Worm (Caenorhabditis elegans) whole organism, mixed stage, embryonic: Measurements from ENCODE around the gene eef-1B.1.

Experiments used
- M03D4.4 ChIP-seq: sonication (generic microtip); optimal IDR thresholded peaks from 2 replicates; lab custom pipeline; 2017; ENCODE audit warnings: mild to moderate bottlenecking, missing genetic modification characterization, missing compliant biosample characterization
- bed-3 ChIP-seq: fragments of 200-800 bp; sonication (Bioruptor generic); optimal IDR thresholded peaks from 3 replicates; lab custom pipeline; 2018; ENCODE audit warnings: mild to moderate bottlenecking, missing genetic modification characterization, moderate library complexity, missing compliant biosample characterization
- blmp-1 ChIP-seq: fragments of 150-350 bp; optimal IDR thresholded peaks from 2 replicates; lab custom pipeline; 2014; ENCODE audit warnings: missing biosample characterization, missing genetic modification characterization
- ceh-39 ChIP-seq: fragments of 150-350 bp; optimal IDR thresholded peaks from 2 replicates; lab custom pipeline; 2014; ENCODE audit warnings: missing biosample characterization, missing genetic modification characterization
- ceh-43 ChIP-seq: fragments of 200-800 bp; sonication (Bioruptor generic); optimal IDR thresholded peaks from 2 replicates; lab custom pipeline; 2018; ENCODE audit warnings: mild to moderate bottlenecking, missing genetic modification characterization, moderate library complexity, missing compliant biosample characterization
- ceh-83 ChIP-seq: fragments of 200-800 bp; sonication (Bioruptor generic); optimal IDR thresholded peaks from 2 replicates; lab custom pipeline; 2018; ENCODE audit warnings: mild to moderate bottlenecking, missing genetic modification characterization, missing compliant biosample characterization
- ces-1 ChIP-seq: fragments of 150-350 bp; optimal IDR thresholded peaks from 2 replicates; lab custom pipeline; 2014; ENCODE audit warnings: missing biosample characterization, missing genetic modification reagents, missing genetic modification characterization
- cnd-1 ChIP-seq: fragments of 200-800 bp; sonication (Bioruptor generic); optimal IDR thresholded peaks from 2 replicates; lab custom pipeline; 2018; ENCODE audit warnings: mild to moderate bottlenecking, missing genetic modification characterization, missing compliant biosample characterization
- drap-1 ChIP-seq: fragments of 200-800 bp; sonication (Bioruptor generic); optimal IDR thresholded peaks from 3 replicates; lab custom pipeline; 2018; ENCODE audit warnings: mild to moderate bottlenecking, missing genetic modification characterization, missing compliant biosample characterization
- elt-1 ChIP-seq: sonication (generic microtip); optimal IDR thresholded peaks from 2 replicates; lab custom pipeline; 2017; ENCODE audit warnings: missing genetic modification characterization, mild to moderate bottlenecking, missing compliant biosample characterization, antibody characterized with exemption, moderate library complexity, borderline replicate concordance; ENCODE audit not compliant: insufficient read depth
- flh-1 ChIP-seq: fragments of 200-800 bp; sonication (Bioruptor generic); optimal IDR thresholded peaks from 2 replicates; lab custom pipeline; 2018; ENCODE audit warnings: mild to moderate bottlenecking, missing genetic modification characterization, moderate library complexity, missing compliant biosample characterization
- ham-2 ChIP-seq: fragments of 200-800 bp; sonication (Bioruptor generic); optimal IDR thresholded peaks from 2 replicates; lab custom pipeline; 2018; ENCODE audit warnings: mild to moderate bottlenecking, missing genetic modification characterization, missing compliant biosample characterization
- hlh-1 ChIP-seq: fragments of 150-350 bp; optimal IDR thresholded peaks from 2 replicates; lab custom pipeline; 2014; ENCODE audit warnings: missing biosample characterization, missing genetic modification reagents, missing genetic modification characterization
- lin-13 ChIP-seq: fragments of 150-350 bp; optimal IDR thresholded peaks from 2 replicates; lab custom pipeline; 2014; ENCODE audit warnings: missing biosample characterization, missing genetic modification characterization
- lin-32 ChIP-seq: fragments of 200-800 bp; sonication (Bioruptor generic); optimal IDR thresholded peaks from 2 replicates; lab custom pipeline; 2018; ENCODE audit warnings: mild to moderate bottlenecking, missing genetic modification characterization, missing compliant biosample characterization
- lsy-2 ChIP-seq: fragments of 150-350 bp; optimal IDR thresholded peaks from 2 replicates; lab custom pipeline; 2014; ENCODE audit warnings: missing biosample characterization, missing genetic modification characterization
- mab-5 ChIP-seq: fragments of 150-350 bp; optimal IDR thresholded peaks from 2 replicates; lab custom pipeline; 2014; ENCODE audit warnings: missing biosample characterization, missing genetic modification characterization
- mep-1 ChIP-seq: fragments of 150-350 bp; optimal IDR thresholded peaks from 2 replicates; lab custom pipeline; 2017; ENCODE audit warnings: missing biosample characterization, missing genetic modification reagents, missing genetic modification characterization, inconsistent platforms
- nhr-12 ChIP-seq: fragments of 150-350 bp; optimal IDR thresholded peaks from 2 replicates; lab custom pipeline; 2014; ENCODE audit warnings: missing biosample characterization, missing genetic modification characterization
- nhr-237 ChIP-seq: fragments of 150-350 bp; optimal IDR thresholded peaks from 2 replicates; lab custom pipeline; 2014; ENCODE audit warnings: missing biosample characterization, missing genetic modification characterization
- nhr-28 ChIP-seq: fragments of 150-350 bp; optimal IDR thresholded peaks from 2 replicates; lab custom pipeline; 2014; ENCODE audit warnings: missing biosample characterization, missing genetic modification characterization
- nhr-76 ChIP-seq: sonication (generic microtip); optimal IDR thresholded peaks from 2 replicates; lab custom pipeline; 2017; ENCODE audit warnings: missing biosample characterization, missing genetic modification characterization
- pha-4 ChIP-seq: fragments of 150-350 bp; optimal IDR thresholded peaks from 2 replicates; lab custom pipeline; 2018; ENCODE audit warnings: missing biosample characterization, missing genetic modification reagents, missing genetic modification characterization
- sem-2 ChIP-seq: fragments of 200-800 bp; sonication (Bioruptor generic); optimal IDR thresholded peaks from 2 replicates; lab custom pipeline; 2018; ENCODE audit warnings: mild to moderate bottlenecking, missing genetic modification characterization, missing compliant biosample characterization
- snpc-4 ChIP-seq: fragments of 150-350 bp; optimal IDR thresholded peaks from 2 replicates; lab custom pipeline; 2014; ENCODE audit warnings: missing biosample characterization, missing genetic modification characterization
- sptf-1 ChIP-seq: sonication (generic microtip); optimal IDR thresholded peaks from 2 replicates; lab custom pipeline; 2017; ENCODE audit warnings: mild to moderate bottlenecking, missing genetic modification characterization, moderate library complexity, missing compliant biosample characterization
- unc-120 ChIP-seq: sonication (generic microtip); optimal IDR thresholded peaks from 2 replicates; lab custom pipeline; 2017; ENCODE audit warnings: missing genetic modification characterization, missing compliant biosample characterization; ENCODE audit not compliant: poor library complexity, severe bottlenecking
- unc-39 ChIP-seq: fragments of 150-350 bp; optimal IDR thresholded peaks from 2 replicates; lab custom pipeline; 2014; ENCODE audit warnings: missing biosample characterization, missing genetic modification characterization
- unc-62 ChIP-seq: fragments of 150-350 bp; optimal IDR thresholded peaks from 2 replicates; lab custom pipeline; 2014; ENCODE audit warnings: missing biosample characterization, missing genetic modification reagents, missing genetic modification characterization
- zip-8 ChIP-seq: fragments of 150-350 bp; optimal IDR thresholded peaks from 2 replicates; lab custom pipeline; 2014; ENCODE audit warnings: missing biosample characterization, missing genetic modification characterization

The eef-1B.1 gene

ce11 chrIII:8001557-8001956, 28.4 kb upstream of the eef-1B.1 start:
- TF ChIP-seq snpc-4 (tag; lab: Kevin White, UChicago) = no peak
- no peak for TF ChIP-seq mep-1 (tag; lab: Kevin White, UChicago)
- TF ChIP-seq ham-2 (GFP tag; lab: Kevin White, UChicago) = no peak
- TF ChIP-seq bed-3 (GFP tag; lab: Kevin White, UChicago) = no peak
- no peak for TF ChIP-seq nhr-28
- TF ChIP-seq flh-1 (GFP tag; lab: Kevin White, UChicago) = no peak
- TF ChIP-seq unc-62 (GFP tag; lab: Kevin White, UChicago) = no peak
- no peak for TF ChIP-seq unc-120 (tag; lab: Kevin White, UChicago)

ce11 chrIII:7997447-7998046, 24.4 kb upstream of the eef-1B.1 start:
- TF ChIP-seq ceh-83 (GFP tag; lab: Kevin White, UChicago) = no peak
- no peak for TF ChIP-seq lin-13
- TF ChIP-seq blmp-1 (tag; lab: Kevin White, UChicago) = no peak
- TF ChIP-seq flh-1 (GFP tag; lab: Kevin White, UChicago) = no peak
- no peak for TF ChIP-seq M03D4.4 (tag; lab: Kevin White, UChicago)
- TF ChIP-seq lsy-2 = no peak
- no peak for TF ChIP-seq ham-2 (GFP tag; lab: Kevin White, UChicago)
- no peak for TF ChIP-seq nhr-237
- no peak for TF ChIP-seq nhr-76
- TF ChIP-seq ces-1 (GFP tag; lab: Kevin White, UChicago) = no peak
- TF ChIP-seq drap-1 (GFP tag; lab: Kevin White, UChicago) = no peak
- TF ChIP-seq unc-39 (tag; lab: Kevin White, UChicago) = no peak
- TF ChIP-seq pha-4 (tag; lab: Kevin White, UChicago) = no peak
- no peak for TF ChIP-seq elt-1 (tag; lab: Kevin White, UChicago)
- no peak for TF ChIP-seq bed-3 (GFP tag; lab: Kevin White, UChicago)
- TF ChIP-seq hlh-1 (tag; lab: Kevin White, UChicago) = no peak
- TF ChIP-seq cnd-1 (tag; lab: Kevin White, UChicago) = no peak
- no peak for TF ChIP-seq unc-120 (tag; lab: Kevin White, UChicago)

DNA sequence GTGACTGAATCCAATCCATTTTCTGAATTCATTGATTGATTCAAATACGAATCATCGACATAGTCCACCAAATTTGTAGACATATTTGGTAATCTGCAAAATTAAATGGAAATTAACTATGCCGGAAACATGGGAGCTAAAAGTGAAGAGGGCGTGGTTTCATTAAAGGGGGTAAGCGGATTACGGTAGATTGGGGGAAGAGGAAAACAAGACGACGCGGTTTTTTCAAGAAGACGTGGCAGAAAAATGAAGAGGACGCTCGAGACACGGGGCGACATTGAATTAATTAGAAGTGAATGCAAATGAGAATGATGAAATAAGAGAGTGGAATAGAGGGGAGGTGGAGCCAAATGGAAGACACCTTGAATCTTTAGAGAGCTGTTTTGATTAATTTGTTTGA, 23.2 kb upstream of the eef-1B.1 start, which contains the start of gene npr-17:
npr-17 (minus strand) TSS at position 101 of the 400 bp plus-strand sequence.
- no peak for TF ChIP-seq ceh-43 (GFP tag; lab: Kevin White, UChicago)
- TF ChIP-seq cnd-1 (tag; lab: Kevin White, UChicago) = no peak
- no peak for TF ChIP-seq ceh-83 (GFP tag; lab: Kevin White, UChicago)
- no peak for TF ChIP-seq drap-1 (GFP tag; lab: Kevin White, UChicago)
- TF ChIP-seq mep-1 (tag; lab: Kevin White, UChicago) = no peak
- TF ChIP-seq snpc-4 (tag; lab: Kevin White, UChicago) = no peak
- no peak for TF ChIP-seq lin-32
- TF ChIP-seq ceh-39 (tag; lab: Kevin White, UChicago) = no peak
- no peak for TF ChIP-seq sptf-1 (tag; lab: Kevin White, UChicago)
- TF ChIP-seq unc-39 (tag; lab: Kevin White, UChicago) = no peak

- TF ChIP-seq unc-39 (tag; lab: Kevin White, UChicago) (no peak), zip-8 (no peak), sem-2 (GFP tag; lab: Kevin White, UChicago) (no peak), elt-1 (tag; lab: Kevin White, UChicago) (no peak), mep-1 (tag; lab: Kevin White, UChicago) (no peak), nhr-12 (no peak), snpc-4 (tag; lab: Kevin White, UChicago) (no peak), ceh-43 (GFP tag; lab: Kevin White, UChicago) (no peak)
Observed at ce11 chrIII:7986585-7987171, 13.5 kb upstream of the eef-1B.1 start, which contains the start of gene hrpk-2. hrpk-2 (plus strand) TSS chrIII:7987121.

- TF ChIP-seq drap-1 (GFP tag; lab: Kevin White, UChicago) (no peak), bed-3 (GFP tag; lab: Kevin White, UChicago) (no peak), ham-2 (GFP tag; lab: Kevin White, UChicago) (no peak), flh-1 (GFP tag; lab: Kevin White, UChicago) (no peak), mep-1 (tag; lab: Kevin White, UChicago) (no peak), lin-32 (no peak), lsy-2 (no peak), mab-5 (tag; lab: Kevin White, UChicago) (no peak), lin-13 (no peak), ceh-43 (GFP tag; lab: Kevin White, UChicago) (no peak), nhr-28 (no peak), M03D4.4 (tag; lab: Kevin White, UChicago) (no peak), sem-2 (GFP tag; lab: Kevin White, UChicago) (no peak), nhr-237 (no peak), unc-39 (tag; lab: Kevin White, UChicago) (no peak), hlh-1 (tag; lab: Kevin White, UChicago) (no peak), ceh-39 (tag; lab: Kevin White, UChicago) (no peak), pha-4 (tag; lab: Kevin White, UChicago) (no peak), ceh-83 (GFP tag; lab: Kevin White, UChicago) (no peak)
Observed at ce11 chrIII:7981938-7982337, 8.8 kb upstream of the eef-1B.1 start.
